Worm (Caenorhabditis elegans) whole organism, L4/young adult: ENCODE measurements around the gene nhr-118.

ENCODE experiments used
- W03F9.2 ChIP-seq: fragments of 150-350 bp; optimal IDR thresholded peaks from 2 replicates; lab custom pipeline; 2014; ENCODE audit warnings: missing biosample characterization, missing genetic modification characterization
- dao-5 ChIP-seq: sonication (generic microtip); optimal IDR thresholded peaks from 2 replicates; lab custom pipeline; 2016; ENCODE audit warnings: missing genotype, missing genetic modification characterization, moderate library complexity, missing compliant biosample characterization
- him-1 ChIP-seq: sonication (generic microtip); optimal IDR thresholded peaks from 2 replicates; lab custom pipeline; 2016; ENCODE audit warnings: missing genotype, missing genetic modification reagents, missing genetic modification characterization, missing compliant biosample characterization

- TF ChIP-seq dao-5 (tag; lab: Kevin White, UChicago) (no peak), him-1 (no peak), W03F9.2 (tag; lab: Kevin White, UChicago) (no peak)
Measured at ce11 chrV:4400118-4400517, 7.5 kb upstream of the nhr-118 start, which contains the start of gene F13A2.4.
